Fruit fly (Drosophila melanogaster): Measurements from ENCODE around the gene CG9121.
A peak's percentile ranks its signal among the peaks of the same experiment; 100 is the strongest.

CG9121 gene

dm6 chr2L:5085561-5085960, 34.7 kb upstream of the CG9121 start (continued):
- TF ChIP-seq Rfx (GFP tag; IDR thresholded peaks at IDR 0.05) (no peak), CG33213 (GFP tag; optimal IDR thresholded peaks at IDR 0.05) (no peak), CG8089 (GFP tag; optimal IDR thresholded peaks at IDR 0.05) (no peak), pzg (GFP tag; optimal IDR thresholded peaks at IDR 0.05) (no peak), Oaz (GFP tag; IDR thresholded peaks at IDR 0.05) (no peak), bsh (GFP tag; optimal IDR thresholded peaks at IDR 0.05) (peak in 1 of 2 experiments; percentile 4), Hr51 (GFP tag; optimal IDR thresholded peaks at IDR 0.05) (peak in 1 of 2 experiments; percentile 12), da (GFP tag; optimal IDR thresholded peaks at IDR 0.05) (no peak), Ptx1 (GFP tag; IDR thresholded peaks at IDR 0.05) (0 out of 2 replicates have a peak, but pooled peaks have one; percentile 11), ci (GFP tag; IDR thresholded peaks at IDR 0.05) (no peak), CG30431 (GFP tag; optimal IDR thresholded peaks at IDR 0.05) (no peak), sens (GFP tag) (peak; percentile 55), D19B (GFP tag; optimal IDR thresholded peaks at IDR 0.05) (no peak), CG11247 (GFP tag; IDR thresholded peaks at IDR 0.05) (0 out of 2 replicates have a peak, but pooled peaks have one; percentile 18), HLHmδ (GFP tag; optimal IDR thresholded peaks at IDR 0.05) (no peak), H15 (GFP tag; IDR thresholded peaks at IDR 0.05) (no peak), Doc3 (GFP tag; IDR thresholded peaks at IDR 0.05; ENCODE audit: partially characterized antibody) (no peak), CG6254 (GFP tag; optimal IDR thresholded peaks at IDR 0.05) (no peak), CG5953 (GFP tag; IDR thresholded peaks at IDR 0.05) (no peak), MBD-R2 (GFP tag; IDR thresholded peaks at IDR 0.05) (no peak), Dp (GFP tag; optimal IDR thresholded peaks at IDR 0.05) (no peak), CG6765 (GFP tag; optimal IDR thresholded peaks at IDR 0.05) (no peak), CG34224 (GFP tag; IDR thresholded peaks at IDR 0.05; ENCODE audit: partially characterized antibody) (no peak), CG10959 (GFP tag; IDR thresholded peaks at IDR 0.05) (no peak), CG9876 (GFP tag; optimal IDR thresholded peaks at IDR 0.05) (no peak), CG6689 (GFP tag; IDR thresholded peaks at IDR 0.05) (no peak), bcd (GFP tag; optimal IDR thresholded peaks at IDR 0.05) (no peak), odd (GFP tag; optimal IDR thresholded peaks at IDR 0.05) (no peak), CG31388 (GFP tag; optimal IDR thresholded peaks at IDR 0.05) (no peak), E2f1 (GFP tag; IDR thresholded peaks at IDR 0.05) (no peak), CG2875 (GFP tag; optimal IDR thresholded peaks at IDR 0.05) (no peak), yki (optimal IDR thresholded peaks at IDR 0.05) (no peak), Ssrp (tag; optimal IDR thresholded peaks at IDR 0.05) (no peak), CG14860 (GFP tag; IDR thresholded peaks at IDR 0.05; ENCODE audit: partially characterized antibody) (no peak), B-H2 (GFP tag; optimal IDR thresholded peaks at IDR 0.05) (no peak), Hey (tag; optimal IDR thresholded peaks at IDR 0.05) (no peak), Oli (tag; optimal IDR thresholded peaks at IDR 0.05) (peak; percentile 1), Opbp (GFP tag; IDR thresholded peaks at IDR 0.05; ENCODE audit: partially characterized antibody) (no peak), Meics (GFP tag; optimal IDR thresholded peaks at IDR 0.05) (no peak), sqz (GFP tag; optimal IDR thresholded peaks at IDR 0.05) (no peak), Pdp1 (GFP tag; optimal IDR thresholded peaks at IDR 0.05) (no peak), Hmr (GFP tag; optimal IDR thresholded peaks at IDR 0.05) (peak; percentile 37), gce (GFP tag; IDR thresholded peaks at IDR 0.05) (no peak), lov (optimal IDR thresholded peaks at IDR 0.05) (no peak), lov (GFP tag; IDR thresholded peaks at IDR 0.05) (no peak), CG10321 (GFP tag; IDR thresholded peaks at IDR 0.05) (no peak), ewg (GFP tag; optimal IDR thresholded peaks at IDR 0.05) (no peak), shn (GFP tag; optimal IDR thresholded peaks at IDR 0.05) (no peak), CG2120 (GFP tag; optimal IDR thresholded peaks at IDR 0.05) (peak; percentile 31), ken (GFP tag; IDR thresholded peaks at IDR 0.05) (no peak), Gug (GFP tag; IDR thresholded peaks at IDR 0.05) (no peak), CG11560 (tag; IDR thresholded peaks at IDR 0.05) (no peak)

Measured in whole organism, embryonic.